Worm (Caenorhabditis elegans): ENCODE data around the gene gpcp-1.

- no peak for TF ChIP-seq him-1 (tag; optimal IDR thresholded peaks at IDR 0.05)
- no peak for TF ChIP-seq dao-5 (tag; optimal IDR thresholded peaks at IDR 0.05)
These were observed 40.1 kb downstream of the gpcp-1 start, which contains the start of gene ceh-31 for ce11 chrX:3070322-3070721.

All from whole organism, L4/young adult.